Worm (Caenorhabditis elegans): Measurements from ENCODE around the gene str-172.

Gene str-172

ce11 chrIV:4829641-4830040 lies 37.9 kb downstream of the str-172 start:
- TF ChIP-seq lin-32 (GFP tag; optimal IDR thresholded peaks at IDR 0.05) (no peak), nhr-237 (tag; optimal IDR thresholded peaks at IDR 0.05) (no peak), unc-120 (tag; optimal IDR thresholded peaks at IDR 0.05; ENCODE audit: poor library complexity, severe bottlenecking) (no peak), blmp-1 (tag; optimal IDR thresholded peaks at IDR 0.05) (no peak), zip-8 (tag; optimal IDR thresholded peaks at IDR 0.05) (no peak), nhr-28 (tag; optimal IDR thresholded peaks at IDR 0.05) (no peak), sptf-1 (tag; optimal IDR thresholded peaks at IDR 0.05) (no peak)

ce11 chrIV:4827219-4827618 lies 40.3 kb downstream of the str-172 start, which contains the start of gene mpz-4:
Gene mpz-4, minus strand, starts transcription at chrIV:4827319.
- TF ChIP-seq sptf-1 (tag; optimal IDR thresholded peaks at IDR 0.05): no peak
- TF ChIP-seq nhr-237 (tag; optimal IDR thresholded peaks at IDR 0.05): no peak
- no peak for TF ChIP-seq drap-1 (GFP tag; optimal IDR thresholded peaks at IDR 0.05)
- TF ChIP-seq nhr-76 (tag; optimal IDR thresholded peaks at IDR 0.05): no peak
- TF ChIP-seq sem-2 (GFP tag; optimal IDR thresholded peaks at IDR 0.05): no peak
- TF ChIP-seq mls-2 (tag; optimal IDR thresholded peaks at IDR 0.05): no peak
- no peak for TF ChIP-seq elt-1 (tag; optimal IDR thresholded peaks at IDR 0.05; ENCODE audit: borderline replicate concordance, insufficient read depth)
- TF ChIP-seq ceh-39 (tag; optimal IDR thresholded peaks at IDR 0.05): no peak
- no peak for TF ChIP-seq nhr-12 (tag; optimal IDR thresholded peaks at IDR 0.05)
- TF ChIP-seq unc-120 (tag; optimal IDR thresholded peaks at IDR 0.05; ENCODE audit: poor library complexity, severe bottlenecking): no peak
- TF ChIP-seq nhr-2 (tag; optimal IDR thresholded peaks at IDR 0.05): no peak
- no peak for TF ChIP-seq zip-8 (tag; optimal IDR thresholded peaks at IDR 0.05)
- TF ChIP-seq elt-3 (tag; optimal IDR thresholded peaks at IDR 0.05): no peak

ce11 chrIV:4821843-4822242 lies 45.7 kb downstream of the str-172 start:
- TF ChIP-seq blmp-1 (tag; optimal IDR thresholded peaks at IDR 0.05): no peak
- TF ChIP-seq pha-4 (tag; optimal IDR thresholded peaks at IDR 0.05): no peak
- no peak for TF ChIP-seq unc-39 (tag; optimal IDR thresholded peaks at IDR 0.05)
- no peak for TF ChIP-seq ceh-43 (GFP tag; optimal IDR thresholded peaks at IDR 0.05)
- TF ChIP-seq nhr-237 (tag; optimal IDR thresholded peaks at IDR 0.05): no peak
- no peak for TF ChIP-seq lsy-2 (tag; optimal IDR thresholded peaks at IDR 0.05)
- TF ChIP-seq mls-2 (tag; optimal IDR thresholded peaks at IDR 0.05): no peak
- TF ChIP-seq hlh-1 (tag; optimal IDR thresholded peaks at IDR 0.05): no peak
- TF ChIP-seq nhr-76 (tag; optimal IDR thresholded peaks at IDR 0.05): no peak
- TF ChIP-seq lin-32 (GFP tag; optimal IDR thresholded peaks at IDR 0.05): no peak
- TF ChIP-seq M03D4.4 (tag; optimal IDR thresholded peaks at IDR 0.05): no peak
- TF ChIP-seq zip-8 (tag; optimal IDR thresholded peaks at IDR 0.05): no peak
- no peak for TF ChIP-seq ztf-11 (tag; optimal IDR thresholded peaks at IDR 0.05)
- no peak for TF ChIP-seq ceh-39 (tag; optimal IDR thresholded peaks at IDR 0.05)
- no peak for TF ChIP-seq unc-120 (tag; optimal IDR thresholded peaks at IDR 0.05; ENCODE audit: poor library complexity, severe bottlenecking)

- no peak for TF ChIP-seq ceh-39 (tag; optimal IDR thresholded peaks at IDR 0.05)
- TF ChIP-seq drap-1 (GFP tag; optimal IDR thresholded peaks at IDR 0.05): no peak
- no peak for TF ChIP-seq ceh-43 (GFP tag; optimal IDR thresholded peaks at IDR 0.05)
Observed at ce11 chrIV:4821054-4821453, 46.5 kb downstream of the str-172 start, which contains the start of gene H06H21.8. Gene H06H21.8, minus strand, starts transcription at chrIV:4821131.
